Fruit fly (Drosophila melanogaster): Measurements from ENCODE around the gene CG15533.

CG15533 gene

DNA sequence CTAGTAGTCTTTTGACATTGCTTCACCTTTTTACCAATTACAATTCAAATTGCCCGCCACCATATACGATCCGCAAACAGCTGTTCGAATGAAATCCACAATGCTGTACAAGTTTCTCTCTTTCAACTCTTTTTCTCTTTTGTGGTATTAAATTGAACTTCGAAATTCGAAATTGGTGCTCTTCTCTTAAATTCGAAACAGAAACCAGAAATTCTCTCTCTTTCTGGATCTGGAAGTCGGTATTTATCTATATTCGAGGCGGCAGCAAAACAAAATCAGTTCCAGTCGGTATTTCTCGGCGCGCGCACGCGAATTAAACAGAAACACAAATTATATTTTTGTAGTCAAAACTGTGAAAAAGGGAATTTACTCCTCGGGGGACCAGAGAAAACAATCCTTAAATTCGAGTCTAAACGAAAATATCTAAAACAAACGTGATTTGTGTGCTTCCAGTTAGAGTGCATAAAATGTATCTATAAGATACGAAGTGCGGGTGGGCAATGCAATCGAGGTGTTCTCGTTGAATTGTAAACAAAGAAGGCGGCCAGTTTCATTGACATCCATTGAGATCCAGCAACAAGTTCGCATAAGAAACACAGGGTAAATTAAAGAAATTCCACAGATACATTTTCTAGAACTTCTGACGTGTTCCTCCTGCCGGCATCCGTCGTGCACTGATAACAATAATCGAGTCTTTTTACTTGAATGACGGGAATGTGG is 37.3 kb downstream of the CG15533 start, which contains the start of gene PH4alphaEFB (continued):
- TF ChIP-seq dysf (GFP tag; IDR thresholded peaks at IDR 0.05): no peak
- TF ChIP-seq CG4820 (GFP tag; optimal IDR thresholded peaks at IDR 0.05): no peak
- peak in 1 of 2 experiments; percentile 34 for TF ChIP-seq Eip74EF (GFP tag; optimal IDR thresholded peaks at IDR 0.05)
- TF ChIP-seq Dek (tag; optimal IDR thresholded peaks at IDR 0.05): no peak
- TF ChIP-seq CG9437 (GFP tag; optimal IDR thresholded peaks at IDR 0.05): no peak
- no peak for TF ChIP-seq danr (GFP tag; IDR thresholded peaks at IDR 0.05)
- no peak for TF ChIP-seq CG10543 (GFP tag; optimal IDR thresholded peaks at IDR 0.05)
- no peak for TF ChIP-seq Dip2 (GFP tag; IDR thresholded peaks at IDR 0.05)
- no peak for TF ChIP-seq ham (GFP tag; IDR thresholded peaks at IDR 0.05)
- peak; percentile 25 for TF ChIP-seq CG17829 (tag; optimal IDR thresholded peaks at IDR 0.05)
- peak; percentile 45 for TF ChIP-seq CG13287 (GFP tag; IDR thresholded peaks at IDR 0.05; ENCODE audit: partially characterized antibody)
- no peak for TF ChIP-seq Mad (GFP tag; optimal IDR thresholded peaks at IDR 0.05)
- TF ChIP-seq sug (tag; optimal IDR thresholded peaks at IDR 0.05): no peak
- no peak for TF ChIP-seq CG4404 (GFP tag; IDR thresholded peaks at IDR 0.05)
- no peak for TF ChIP-seq pnt (GFP tag; optimal IDR thresholded peaks at IDR 0.05)
- peak; percentile 43 for TF ChIP-seq D19A (tag; optimal IDR thresholded peaks at IDR 0.05)
- no peak for TF ChIP-seq gt (GFP tag; IDR thresholded peaks at IDR 0.05)
- no peak for TF ChIP-seq Lhr (GFP tag; optimal IDR thresholded peaks at IDR 0.05)
- no peak for TF ChIP-seq tgo (GFP tag; IDR thresholded peaks at IDR 0.05)
- TF ChIP-seq Hmx (GFP tag; optimal IDR thresholded peaks at IDR 0.05): no peak
- TF ChIP-seq pan (optimal IDR thresholded peaks at IDR 0.05): no peak
- TF ChIP-seq pan (GFP tag; optimal IDR thresholded peaks at IDR 0.05 in 1 of 2, IDR thresholded peaks at IDR 0.05 in 1 of 2): no peak
- TF ChIP-seq ranshi (GFP tag; IDR thresholded peaks at IDR 0.05): no peak
- no peak for TF ChIP-seq org-1 (GFP tag; optimal IDR thresholded peaks at IDR 0.05)
- TF ChIP-seq bab2 (GFP tag; optimal IDR thresholded peaks at IDR 0.05): no peak
- TF ChIP-seq CrebB (tag; optimal IDR thresholded peaks at IDR 0.05): no peak
- no peak for TF ChIP-seq Neu2 (GFP tag; optimal IDR thresholded peaks at IDR 0.05; ENCODE audit: borderline replicate concordance)
- TF ChIP-seq CG8388 (GFP tag; optimal IDR thresholded peaks at IDR 0.05): no peak
- no peak for TF ChIP-seq ken (GFP tag; IDR thresholded peaks at IDR 0.05)
- TF ChIP-seq CG8944 (GFP tag; optimal IDR thresholded peaks at IDR 0.05): no peak
- TF ChIP-seq Bdp1 (GFP tag; optimal IDR thresholded peaks at IDR 0.05): no peak
- TF ChIP-seq CG32532 (GFP tag; IDR thresholded peaks at IDR 0.05): no peak; the same call in 1 of the 2 replicates
- peak; percentile 7 for TF ChIP-seq CG30020 (tag; optimal IDR thresholded peaks at IDR 0.05)
- TF ChIP-seq Scr (GFP tag; IDR thresholded peaks at IDR 0.05; ENCODE audit: partially characterized antibody): no peak
- no peak for TF ChIP-seq CG18476 (GFP tag; optimal IDR thresholded peaks at IDR 0.05)
- TF ChIP-seq CG4730 (GFP tag; IDR thresholded peaks at IDR 0.05): no peak
- TF ChIP-seq Med (GFP tag): peak; percentile 43
- peak; percentile 20 to 84 for TF ChIP-seq crp (GFP tag; optimal IDR thresholded peaks at IDR 0.05)
- TF ChIP-seq zfh1 (GFP tag; IDR thresholded peaks at IDR 0.05): no peak
- TF ChIP-seq CG16815 (GFP tag; optimal IDR thresholded peaks at IDR 0.05): no peak
- TF ChIP-seq CG10267 (tag; optimal IDR thresholded peaks at IDR 0.05): no peak
- TF ChIP-seq Xbp1 (GFP tag; optimal IDR thresholded peaks at IDR 0.05): peak; percentile 5
- TF ChIP-seq Awh (GFP tag; IDR thresholded peaks at IDR 0.05): no peak
- no peak for TF ChIP-seq fd3F (GFP tag; optimal IDR thresholded peaks at IDR 0.05)
- TF ChIP-seq gro (GFP tag; optimal IDR thresholded peaks at IDR 0.05): no peak
- no peak for TF ChIP-seq phol (tag; optimal IDR thresholded peaks at IDR 0.05)
- TF ChIP-seq Oli (tag; optimal IDR thresholded peaks at IDR 0.05): no peak
- TF ChIP-seq Trl (optimal IDR thresholded peaks at IDR 0.05): peak; percentile 84 to 94
- no peak for TF ChIP-seq Trl (GFP tag; optimal IDR thresholded peaks at IDR 0.05)
- no peak for TF ChIP-seq btn (GFP tag; optimal IDR thresholded peaks at IDR 0.05)
- TF ChIP-seq bsh (GFP tag; optimal IDR thresholded peaks at IDR 0.05): no peak

Data from whole organism, embryonic.